Worm (Caenorhabditis elegans): ENCODE data around the gene fbxa-32.

DNA sequence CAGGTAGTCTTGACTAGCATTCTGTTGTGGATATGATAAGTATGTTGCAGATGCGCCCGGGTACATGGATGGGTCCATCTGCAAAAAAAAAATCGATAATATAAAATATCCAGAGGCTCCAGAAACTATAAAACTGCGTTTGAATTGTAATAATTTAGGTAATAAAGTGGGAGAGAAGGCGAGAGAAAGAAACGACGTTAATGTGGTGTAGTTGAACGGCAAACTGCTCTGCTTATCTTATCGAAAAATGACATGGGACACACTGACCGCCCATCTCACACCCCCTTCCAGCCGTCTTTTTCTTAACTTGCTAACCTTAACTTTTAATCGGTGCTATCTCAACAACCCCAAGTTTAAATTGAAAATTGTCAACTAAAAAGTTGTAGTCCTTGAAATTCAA lies 47.1 kb downstream of the fbxa-32 start:
- TF ChIP-seq nhr-77 (tag; optimal IDR thresholded peaks at IDR 0.05) (no peak), nhr-237 (tag; optimal IDR thresholded peaks at IDR 0.05) (no peak)

Data from whole organism, L3 larva.